Worm (Caenorhabditis elegans): ENCODE data around the gene Y45F3A.4.

ce11 chrIII:10524823-10525222, 50.4 kb downstream of the Y45F3A.4 start:
- TF ChIP-seq zag-1 (tag; optimal IDR thresholded peaks at IDR 0.05) (no peak), fos-1 (tag; optimal IDR thresholded peaks at IDR 0.05) (no peak), lin-13 (GFP tag; optimal IDR thresholded peaks at IDR 0.05) (no peak), nhr-12 (tag; optimal IDR thresholded peaks at IDR 0.05) (no peak), nhr-6 (tag; optimal IDR thresholded peaks at IDR 0.05) (no peak), R02D3.7 (tag; optimal IDR thresholded peaks at IDR 0.05) (no peak), sma-9 (GFP tag; optimal IDR thresholded peaks at IDR 0.05) (no peak), sma-9 (tag; optimal IDR thresholded peaks at IDR 0.05) (no peak), lsy-2 (tag; optimal IDR thresholded peaks at IDR 0.05) (no peak), skn-1 (tag; optimal IDR thresholded peaks at IDR 0.05) (no peak), nhr-23 (tag; optimal IDR thresholded peaks at IDR 0.05) (no peak), ceh-16 (tag; optimal IDR thresholded peaks at IDR 0.05) (no peak)
